Worm (Caenorhabditis elegans) whole organism, mixed stage, embryonic: Measurements from ENCODE around the gene srx-130.

Experiments used
- M03D4.4 ChIP-seq: sonication (generic microtip); optimal IDR thresholded peaks from 2 replicates; lab custom pipeline; 2017; ENCODE audit warnings: mild to moderate bottlenecking, missing genetic modification characterization, missing compliant biosample characterization
- bed-3 ChIP-seq: fragments of 200-800 bp; sonication (Bioruptor generic); optimal IDR thresholded peaks from 3 replicates; lab custom pipeline; 2018; ENCODE audit warnings: mild to moderate bottlenecking, missing genetic modification characterization, moderate library complexity, missing compliant biosample characterization
- ceh-39 ChIP-seq: fragments of 150-350 bp; optimal IDR thresholded peaks from 2 replicates; lab custom pipeline; 2014; ENCODE audit warnings: missing biosample characterization, missing genetic modification characterization
- ceh-43 ChIP-seq: fragments of 200-800 bp; sonication (Bioruptor generic); optimal IDR thresholded peaks from 2 replicates; lab custom pipeline; 2018; ENCODE audit warnings: mild to moderate bottlenecking, missing genetic modification characterization, moderate library complexity, missing compliant biosample characterization
- ceh-83 ChIP-seq: fragments of 200-800 bp; sonication (Bioruptor generic); optimal IDR thresholded peaks from 2 replicates; lab custom pipeline; 2018; ENCODE audit warnings: mild to moderate bottlenecking, missing genetic modification characterization, missing compliant biosample characterization
- ces-1 ChIP-seq: fragments of 150-350 bp; optimal IDR thresholded peaks from 2 replicates; lab custom pipeline; 2014; ENCODE audit warnings: missing biosample characterization, missing genetic modification reagents, missing genetic modification characterization
- cnd-1 ChIP-seq: fragments of 200-800 bp; sonication (Bioruptor generic); optimal IDR thresholded peaks from 2 replicates; lab custom pipeline; 2018; ENCODE audit warnings: mild to moderate bottlenecking, missing genetic modification characterization, missing compliant biosample characterization
- drap-1 ChIP-seq: fragments of 200-800 bp; sonication (Bioruptor generic); optimal IDR thresholded peaks from 3 replicates; lab custom pipeline; 2018; ENCODE audit warnings: mild to moderate bottlenecking, missing genetic modification characterization, missing compliant biosample characterization
- elt-1 ChIP-seq: sonication (generic microtip); optimal IDR thresholded peaks from 2 replicates; lab custom pipeline; 2017; ENCODE audit warnings: missing genetic modification characterization, mild to moderate bottlenecking, missing compliant biosample characterization, antibody characterized with exemption, moderate library complexity, borderline replicate concordance; ENCODE audit not compliant: insufficient read depth
- flh-1 ChIP-seq: fragments of 200-800 bp; sonication (Bioruptor generic); optimal IDR thresholded peaks from 2 replicates; lab custom pipeline; 2018; ENCODE audit warnings: mild to moderate bottlenecking, missing genetic modification characterization, moderate library complexity, missing compliant biosample characterization
- ham-2 ChIP-seq: fragments of 200-800 bp; sonication (Bioruptor generic); optimal IDR thresholded peaks from 2 replicates; lab custom pipeline; 2018; ENCODE audit warnings: mild to moderate bottlenecking, missing genetic modification characterization, missing compliant biosample characterization
- lin-13 ChIP-seq: fragments of 150-350 bp; optimal IDR thresholded peaks from 2 replicates; lab custom pipeline; 2014; ENCODE audit warnings: missing biosample characterization, missing genetic modification characterization
- lsy-2 ChIP-seq: fragments of 150-350 bp; optimal IDR thresholded peaks from 2 replicates; lab custom pipeline; 2014; ENCODE audit warnings: missing biosample characterization, missing genetic modification characterization
- mab-5 ChIP-seq: fragments of 150-350 bp; optimal IDR thresholded peaks from 2 replicates; lab custom pipeline; 2014; ENCODE audit warnings: missing biosample characterization, missing genetic modification characterization
- mep-1 ChIP-seq: fragments of 150-350 bp; optimal IDR thresholded peaks from 2 replicates; lab custom pipeline; 2017; ENCODE audit warnings: missing biosample characterization, missing genetic modification reagents, missing genetic modification characterization, inconsistent platforms
- nhr-12 ChIP-seq: fragments of 150-350 bp; optimal IDR thresholded peaks from 2 replicates; lab custom pipeline; 2014; ENCODE audit warnings: missing biosample characterization, missing genetic modification characterization
- nhr-237 ChIP-seq: fragments of 150-350 bp; optimal IDR thresholded peaks from 2 replicates; lab custom pipeline; 2014; ENCODE audit warnings: missing biosample characterization, missing genetic modification characterization
- nhr-28 ChIP-seq: fragments of 150-350 bp; optimal IDR thresholded peaks from 2 replicates; lab custom pipeline; 2014; ENCODE audit warnings: missing biosample characterization, missing genetic modification characterization
- nhr-76 ChIP-seq: sonication (generic microtip); optimal IDR thresholded peaks from 2 replicates; lab custom pipeline; 2017; ENCODE audit warnings: missing biosample characterization, missing genetic modification characterization
- sem-2 ChIP-seq: fragments of 200-800 bp; sonication (Bioruptor generic); optimal IDR thresholded peaks from 2 replicates; lab custom pipeline; 2018; ENCODE audit warnings: mild to moderate bottlenecking, missing genetic modification characterization, missing compliant biosample characterization
- snpc-4 ChIP-seq: fragments of 150-350 bp; optimal IDR thresholded peaks from 2 replicates; lab custom pipeline; 2014; ENCODE audit warnings: missing biosample characterization, missing genetic modification characterization
- sptf-1 ChIP-seq: sonication (generic microtip); optimal IDR thresholded peaks from 2 replicates; lab custom pipeline; 2017; ENCODE audit warnings: mild to moderate bottlenecking, missing genetic modification characterization, moderate library complexity, missing compliant biosample characterization
- tbx-8 ChIP-seq: fragments of 200-800 bp; sonication (Bioruptor generic); optimal IDR thresholded peaks from 2 replicates; lab custom pipeline; 2018; ENCODE audit warnings: mild to moderate bottlenecking, missing genetic modification characterization, moderate library complexity, missing compliant biosample characterization
- unc-120 ChIP-seq: sonication (generic microtip); optimal IDR thresholded peaks from 2 replicates; lab custom pipeline; 2017; ENCODE audit warnings: missing genetic modification characterization, missing compliant biosample characterization; ENCODE audit not compliant: poor library complexity, severe bottlenecking
- unc-39 ChIP-seq: fragments of 150-350 bp; optimal IDR thresholded peaks from 2 replicates; lab custom pipeline; 2014; ENCODE audit warnings: missing biosample characterization, missing genetic modification characterization
- unc-62 ChIP-seq: fragments of 150-350 bp; optimal IDR thresholded peaks from 2 replicates; lab custom pipeline; 2014; ENCODE audit warnings: missing biosample characterization, missing genetic modification reagents, missing genetic modification characterization
- zip-8 ChIP-seq: fragments of 150-350 bp; optimal IDR thresholded peaks from 2 replicates; lab custom pipeline; 2014; ENCODE audit warnings: missing biosample characterization, missing genetic modification characterization
- ztf-11 ChIP-seq: fragments of 150-350 bp; optimal IDR thresholded peaks from 2 replicates; lab custom pipeline; 2014; ENCODE audit warnings: missing biosample characterization, missing genetic modification characterization

The srx-130 gene

ce11 chrV:13856376-13856775, 13.1 kb downstream of the srx-130 start, which contains the start of gene srx-134:
srx-134 (minus strand) TSS chrV:13856476.
- TF ChIP-seq ceh-43 (no peak), mab-5 (tag; lab: Kevin White, UChicago) (no peak), ceh-83 (no peak), sem-2 (GFP tag; lab: Kevin White, UChicago) (no peak), snpc-4 (no peak), unc-120 (no peak), lin-13 (no peak)

- TF ChIP-seq unc-39 (tag; lab: Kevin White, UChicago) (no peak), ces-1 (GFP tag; lab: Kevin White, UChicago) (no peak), snpc-4 (no peak), ceh-39 (tag; lab: Kevin White, UChicago) (no peak), mab-5 (tag; lab: Kevin White, UChicago) (no peak)
Measured at ce11 chrV:13857132-13857531, 13.9 kb downstream of the srx-130 start, which contains the start of gene srx-136. srx-136 (plus strand) TSS chrV:13857432.

- no peak for TF ChIP-seq mep-1 (tag; lab: Kevin White, UChicago)
- no peak for TF ChIP-seq mab-5 (tag; lab: Kevin White, UChicago)
- TF ChIP-seq ztf-11 (tag; lab: Kevin White, UChicago), result no peak
- no peak for TF ChIP-seq flh-1
- no peak for TF ChIP-seq drap-1
- TF ChIP-seq ceh-83, result no peak
- no peak for TF ChIP-seq unc-62 (GFP tag; lab: Kevin White, UChicago)
- TF ChIP-seq sptf-1, result no peak
- no peak for TF ChIP-seq nhr-237 (tag; lab: Kevin White, UChicago)
- no peak for TF ChIP-seq tbx-8 (GFP tag; lab: Kevin White, UChicago)
- no peak for TF ChIP-seq cnd-1 (tag; lab: Kevin White, UChicago)
- no peak for TF ChIP-seq ham-2
- no peak for TF ChIP-seq bed-3
- TF ChIP-seq unc-39 (tag; lab: Kevin White, UChicago), result no peak
- TF ChIP-seq zip-8 (tag; lab: Kevin White, UChicago), result no peak
- no peak for TF ChIP-seq M03D4.4
- no peak for TF ChIP-seq lsy-2 (tag; lab: Kevin White, UChicago)
Measured at ce11 chrV:13858906-13859305, 15.7 kb downstream of the srx-130 start, which contains the start of gene srx-135. srx-135 (plus strand) TSS chrV:13859206.

- no peak for TF ChIP-seq ces-1 (GFP tag; lab: Kevin White, UChicago)
- no peak for TF ChIP-seq nhr-76 (tag; lab: Kevin White, UChicago)
Measured at ce11 chrV:13862505-13862904, 19.3 kb downstream of the srx-130 start, which contains the start of gene srx-137. srx-137 (plus strand) TSS chrV:13862805.

- no peak for TF ChIP-seq flh-1
Measured at ce11 chrV:13863700-13864099, 20.5 kb downstream of the srx-130 start.

- TF ChIP-seq nhr-12 (tag; lab: Kevin White, UChicago), result no peak
- TF ChIP-seq ceh-39 (tag; lab: Kevin White, UChicago), result no peak
- no peak for TF ChIP-seq ztf-11 (tag; lab: Kevin White, UChicago)
- peak; percentile 28 for TF ChIP-seq ham-2
- TF ChIP-seq nhr-28 (tag; lab: Kevin White, UChicago), result no peak
- TF ChIP-seq bed-3, result no peak
- no peak for TF ChIP-seq ceh-83
- TF ChIP-seq tbx-8 (GFP tag; lab: Kevin White, UChicago), result no peak
- no peak for TF ChIP-seq unc-39 (tag; lab: Kevin White, UChicago)
- TF ChIP-seq elt-1 (tag; lab: Kevin White, UChicago), result peak; percentile 91
Measured at ce11 chrV:13866353-13866752, 23.1 kb downstream of the srx-130 start, which contains the start of gene nhr-175. nhr-175 (plus strand) TSS chrV:13866691.

- TF ChIP-seq tbx-8 (GFP tag; lab: Kevin White, UChicago) (peak; percentile 11), drap-1 (peak; percentile 50), ceh-83 (peak; percentile 31), ceh-43 (peak; percentile 5), cnd-1 (tag; lab: Kevin White, UChicago) (peak; percentile 58), sem-2 (GFP tag; lab: Kevin White, UChicago) (peak; percentile 46)
- TF ChIP-seq, all 35 proteins: peak for 6; not testable (repeated sequence) for 29
Measured at ce11 chrV:13868886-13869285, 25.6 kb downstream of the srx-130 start.
